Fruit fly (Drosophila melanogaster) whole organism, adult: ENCODE results near the gene CG32436.
A peak's percentile ranks its signal among the peaks of the same experiment; 100 is the strongest.

Experiments
- CG11617 ChIP-seq: fragments of 200-800 bp; sonication (Bioruptor generic); optimal IDR thresholded peaks from 2 replicates; lab custom pipeline; 2017; ENCODE audit warnings: mild to moderate bottlenecking, missing biosample characterization, missing genetic modification reagents, missing genetic modification characterization
- CG12768 ChIP-seq: fragments of 200-800 bp; sonication (Bioruptor generic); optimal IDR thresholded peaks from 2 replicates; lab custom pipeline; 2017; ENCODE audit warnings: missing biosample characterization, missing genetic modification characterization, mild to moderate bottlenecking, moderate library complexity, missing genetic modification reagents
- CG14711 ChIP-seq: fragments of 200-800 bp; sonication (Bioruptor generic); optimal IDR thresholded peaks from 2 replicates; lab custom pipeline; 2018; ENCODE audit warnings: missing biosample characterization, mild to moderate bottlenecking, missing genetic modification characterization, moderate library complexity
- CG33017 ChIP-seq: fragments of 200-800 bp; sonication (Bioruptor generic); optimal IDR thresholded peaks from 2 replicates; lab custom pipeline; 2018; ENCODE audit warnings: missing biosample characterization, mild to moderate bottlenecking, missing genetic modification characterization, moderate library complexity
- CG7045 ChIP-seq: fragments of 200-800 bp; sonication (Bioruptor generic); optimal IDR thresholded peaks from 2 replicates; lab custom pipeline; 2017; ENCODE audit warnings: missing biosample characterization, mild to moderate bottlenecking, missing genetic modification characterization
- CG7101 ChIP-seq: fragments of 200-800 bp; sonication (Bioruptor generic); optimal IDR thresholded peaks from 2 replicates; lab custom pipeline; 2018; ENCODE audit warnings: missing biosample characterization, mild to moderate bottlenecking, missing genetic modification characterization, moderate library complexity
- Clk ChIP-seq: fragments of 200-800 bp; sonication (Bioruptor generic); optimal IDR thresholded peaks from 2 replicates; lab custom pipeline; 2017; ENCODE audit warnings: missing biosample characterization, missing genetic modification characterization
- Mnt ChIP-seq: fragments of 200-800 bp; sonication (Bioruptor generic); optimal IDR thresholded peaks from 2 replicates; lab custom pipeline; 2016; ENCODE audit warnings: missing biosample characterization, mild to moderate bottlenecking, missing genetic modification characterization
- cnc ChIP-seq, 2 experiments: fragments of >200 bp; optimal IDR thresholded peaks; 2 replicates each; lab custom pipeline; 2017
- kay ChIP-seq: fragments of 200-800 bp; sonication (Bioruptor generic); peaks from one replicate; lab custom pipeline; 2016; ENCODE audit warnings: missing biosample characterization, missing genetic modification characterization, borderline replicate concordance
- pad ChIP-seq: fragments of 200-800 bp; sonication (Bioruptor generic); optimal IDR thresholded peaks from 3 replicates; lab custom pipeline; 2017; ENCODE audit warnings: missing biosample characterization, missing genetic modification characterization, mild to moderate bottlenecking, moderate library complexity, missing genetic modification reagents
- tj ChIP-seq: fragments of 200-800 bp; sonication (Bioruptor generic); optimal IDR thresholded peaks from 3 replicates; lab custom pipeline; 2017; ENCODE audit warnings: missing biosample characterization, mild to moderate bottlenecking, missing genetic modification characterization, moderate library complexity
- toe ChIP-seq: fragments of 200-800 bp; sonication (Bioruptor generic); optimal IDR thresholded peaks from 2 replicates; lab custom pipeline; 2016; ENCODE audit warnings: missing biosample characterization, missing genetic modification characterization

CG32436 gene

dm6 chr3L:21398156-21398555, 54.3 kb downstream of the CG32436 start:
- TF ChIP-seq kay (GFP tag; lab: Kevin White, UChicago) (peak; percentile 73), cnc (optimal IDR thresholded peaks at IDR 0.05; lab: Kevin White, UChicago) (no peak), CG33017 (no peak), tj (GFP tag; lab: Kevin White, UChicago) (peak; percentile 73), CG12768 (GFP tag; lab: Kevin White, UChicago) (no peak), CG11617 (GFP tag; lab: Kevin White, UChicago) (no peak), pad (GFP tag; lab: Kevin White, UChicago) (no peak), CG7045 (GFP tag; lab: Kevin White, UChicago) (no peak)

- TF ChIP-seq Mnt (no peak), kay (GFP tag; lab: Kevin White, UChicago) (peak; percentile 16)
These were observed 56.4 kb downstream of the CG32436 start for dm6 chr3L:21400206-21400605.

- TF ChIP-seq Clk (GFP tag; lab: Kevin White, UChicago): no peak
- no peak for TF ChIP-seq CG12768 (GFP tag; lab: Kevin White, UChicago)
- no peak for TF ChIP-seq CG14711
- TF ChIP-seq CG7045 (GFP tag; lab: Kevin White, UChicago): no peak
- no peak for TF ChIP-seq CG7101
- TF ChIP-seq toe (GFP tag; lab: Kevin White, UChicago): no peak
- TF ChIP-seq CG33017: no peak
- TF ChIP-seq pad (GFP tag; lab: Kevin White, UChicago): no peak
- TF ChIP-seq tj (GFP tag; lab: Kevin White, UChicago): no peak
These were observed 58.7 kb downstream of the CG32436 start for dm6 chr3L:21402552-21402951.
